Fruit fly (Drosophila melanogaster) whole organism, prepupa: ENCODE results near the gene CG5255.

Experiments
- Blimp-1 ChIP-seq: fragments of 200-800 bp; sonication (Bioruptor generic); optimal IDR thresholded peaks from 3 replicates; lab custom pipeline; 2017; ENCODE audit warnings: missing biosample characterization, missing genetic modification characterization, mild to moderate bottlenecking, moderate library complexity, missing genetic modification reagents
- CG10631 ChIP-seq: fragments of 200-800 bp; sonication (Bioruptor generic); optimal IDR thresholded peaks from 2 replicates; lab custom pipeline; 2016; ENCODE audit warnings: missing biosample characterization, missing genetic modification characterization
- CG11762 ChIP-seq: fragments of 200-800 bp; sonication (Bioruptor generic); optimal IDR thresholded peaks from 3 replicates; lab custom pipeline; 2016; ENCODE audit warnings: missing biosample characterization, missing genetic modification characterization; ENCODE audit not compliant: insufficient read depth
- CG11902 ChIP-seq: fragments of 200-800 bp; sonication (Bioruptor generic); optimal IDR thresholded peaks from 3 replicates; lab custom pipeline; 2016; ENCODE audit warnings: missing biosample characterization, missing genetic modification characterization
- CG15336 ChIP-seq: fragments of 200-800 bp; sonication (Bioruptor generic); IDR thresholded peaks from 2 replicates; pipeline ENCODE4 v1.3.6; 2022; ENCODE audit warnings: missing biosample characterization, missing genetic modification characterization
- CG16779 ChIP-seq: fragments of 200-800 bp; sonication (Bioruptor generic); optimal IDR thresholded peaks from 3 replicates; lab custom pipeline; 2017; ENCODE audit warnings: missing biosample characterization, mild to moderate bottlenecking, missing genetic modification characterization
- CG31627 ChIP-seq: fragments of 200-800 bp; sonication (Bioruptor generic); optimal IDR thresholded peaks from 3 replicates; lab custom pipeline; 2016; ENCODE audit warnings: missing biosample characterization, missing genetic modification characterization
- CG32006 ChIP-seq: fragments of 200-800 bp; sonication (Bioruptor generic); optimal IDR thresholded peaks from 3 replicates; lab custom pipeline; 2017; ENCODE audit warnings: missing biosample characterization, mild to moderate bottlenecking, missing genetic modification characterization
- CG34406 ChIP-seq: fragments of 200-800 bp; sonication (Bioruptor generic); optimal IDR thresholded peaks from 3 replicates; lab custom pipeline; 2016; ENCODE audit warnings: missing biosample characterization, missing genetic modification characterization
- CG4318 ChIP-seq: fragments of 200-800 bp; sonication (Bioruptor generic); optimal IDR thresholded peaks from 3 replicates; lab custom pipeline; 2017; ENCODE audit warnings: missing biosample characterization, mild to moderate bottlenecking, missing genetic modification characterization
- CG6276 ChIP-seq: fragments of 200-800 bp; sonication (Bioruptor generic); optimal IDR thresholded peaks from 2 replicates; lab custom pipeline; 2017; ENCODE audit warnings: missing biosample characterization, mild to moderate bottlenecking, missing genetic modification characterization
- CG6792 ChIP-seq: fragments of 200-800 bp; sonication (Bioruptor generic); optimal IDR thresholded peaks from 3 replicates; lab custom pipeline; 2016; ENCODE audit warnings: missing biosample characterization, missing genetic modification characterization
- CG6808 ChIP-seq: fragments of 200-800 bp; sonication (Bioruptor generic); optimal IDR thresholded peaks from 3 replicates; lab custom pipeline; 2017; ENCODE audit warnings: missing biosample characterization, missing genetic modification characterization, mild to moderate bottlenecking, moderate library complexity, missing genetic modification reagents
- CG6854 ChIP-seq: fragments of 200-800 bp; sonication (Bioruptor generic); optimal IDR thresholded peaks from 2 replicates; lab custom pipeline; 2017; ENCODE audit warnings: missing biosample characterization, mild to moderate bottlenecking, missing genetic modification characterization
- CG7368 ChIP-seq: fragments of 200-800 bp; sonication (Bioruptor generic); optimal IDR thresholded peaks from 3 replicates; lab custom pipeline; 2016; ENCODE audit warnings: missing biosample characterization, missing genetic modification characterization
- CG8119 ChIP-seq: fragments of 200-800 bp; sonication (Bioruptor generic); IDR thresholded peaks from 3 replicates; pipeline ENCODE4 v1.3.6; 2022; ENCODE audit warnings: missing biosample characterization, missing genetic modification characterization
- CG8319 ChIP-seq: fragments of 200-800 bp; sonication (Bioruptor generic); optimal IDR thresholded peaks from 3 replicates; lab custom pipeline; 2016; ENCODE audit warnings: missing biosample characterization, missing genetic modification characterization
- CG8632 ChIP-seq: fragments of 200-800 bp; sonication (Bioruptor generic); optimal IDR thresholded peaks from 3 replicates; lab custom pipeline; 2016; ENCODE audit warnings: missing biosample characterization, missing genetic modification characterization
- CG9139 ChIP-seq: fragments of 200-800 bp; sonication (Bioruptor generic); optimal IDR thresholded peaks from 3 replicates; lab custom pipeline; 2017; ENCODE audit warnings: missing biosample characterization, mild to moderate bottlenecking, missing genetic modification characterization
- Eip75B ChIP-seq: fragments of 200-800 bp; sonication (Bioruptor generic); optimal IDR thresholded peaks from 3 replicates; lab custom pipeline; 2016; ENCODE audit warnings: missing biosample characterization, missing genetic modification characterization
- Eip78C ChIP-seq: fragments of 200-800 bp; sonication (Bioruptor generic); peaks from one replicate; lab custom pipeline; 2016; ENCODE audit warnings: missing biosample characterization, missing genetic modification characterization
- Ets96B ChIP-seq: fragments of 200-800 bp; optimal IDR thresholded peaks from 2 replicates; lab custom pipeline; 2019; ENCODE audit warnings: missing biosample characterization, mild to moderate bottlenecking, missing genetic modification characterization, moderate library complexity
- Gug ChIP-seq: fragments of 200-800 bp; sonication (Bioruptor generic); IDR thresholded peaks from 2 replicates; pipeline ENCODE4 v1.3.6; 2022; ENCODE audit warnings: missing biosample characterization, missing genetic modification characterization
- Hr38 ChIP-seq: sonication (Bioruptor generic); optimal IDR thresholded peaks from 2 replicates; lab custom pipeline; 2016; ENCODE audit warnings: missing biosample characterization, missing genetic modification characterization
- Hr39 ChIP-seq: fragments of 200-800 bp; sonication (Bioruptor generic); optimal IDR thresholded peaks from 2 replicates; lab custom pipeline; 2016; ENCODE audit warnings: missing biosample characterization, missing genetic modification characterization
- Hr4 ChIP-seq: fragments of 200-800 bp; sonication (Bioruptor generic); optimal IDR thresholded peaks from 3 replicates; lab custom pipeline; 2016; ENCODE audit warnings: missing biosample characterization, missing genetic modification characterization
- Lpt ChIP-seq: fragments of 200-800 bp; sonication (Bioruptor generic); optimal IDR thresholded peaks from 3 replicates; lab custom pipeline; 2016; ENCODE audit warnings: missing biosample characterization, missing genetic modification characterization
- Smox ChIP-seq: fragments of 200-800 bp; sonication (Bioruptor generic); optimal IDR thresholded peaks from 3 replicates; lab custom pipeline; 2016; ENCODE audit warnings: missing biosample characterization, missing genetic modification characterization
- Sox102F ChIP-seq: fragments of 200-800 bp; sonication (Bioruptor generic); optimal IDR thresholded peaks from 2 replicates; lab custom pipeline; 2016; ENCODE audit warnings: missing biosample characterization, mild to moderate bottlenecking, missing genetic modification characterization
- Sox14 ChIP-seq: fragments of 200-800 bp; sonication (Bioruptor generic); optimal IDR thresholded peaks from 3 replicates; lab custom pipeline; 2016; ENCODE audit warnings: missing biosample characterization, missing genetic modification characterization
- Sox15 ChIP-seq: fragments of 200-800 bp; sonication (Bioruptor generic); optimal IDR thresholded peaks from 3 replicates; lab custom pipeline; 2016; ENCODE audit warnings: missing biosample characterization, missing genetic modification characterization
- acj6 ChIP-seq: fragments of 200-800 bp; sonication (Bioruptor generic); optimal IDR thresholded peaks from 3 replicates; lab custom pipeline; 2016; ENCODE audit warnings: missing biosample characterization, missing genetic modification characterization
- dac ChIP-seq: fragments of 200-800 bp; sonication (Bioruptor generic); optimal IDR thresholded peaks from 2 replicates; lab custom pipeline; 2017; ENCODE audit warnings: missing biosample characterization, mild to moderate bottlenecking, missing genetic modification characterization
- dsx ChIP-seq: fragments of 200-800 bp; optimal IDR thresholded peaks from 3 replicates; lab custom pipeline; 2019; ENCODE audit warnings: missing biosample characterization, mild to moderate bottlenecking, missing genetic modification characterization, moderate library complexity; ENCODE audit not compliant: poor library complexity, severe bottlenecking
- esn ChIP-seq: fragments of 200-800 bp; sonication (Bioruptor generic); optimal IDR thresholded peaks from 2 replicates; lab custom pipeline; 2016; ENCODE audit warnings: missing biosample characterization, mild to moderate bottlenecking, missing genetic modification characterization, moderate library complexity
- fd59A ChIP-seq: fragments of 200-800 bp; sonication (Bioruptor generic); optimal IDR thresholded peaks from 2 replicates; lab custom pipeline; 2017; ENCODE audit warnings: missing biosample characterization, mild to moderate bottlenecking, missing genetic modification characterization, missing genetic modification reagents
- fd85E ChIP-seq: fragments of 200-800 bp; sonication (Bioruptor generic); optimal IDR thresholded peaks from 3 replicates; lab custom pipeline; 2016; ENCODE audit warnings: missing biosample characterization, missing genetic modification characterization
- fkh ChIP-seq: fragments of 200-800 bp; sonication (Bioruptor generic); optimal IDR thresholded peaks from 3 replicates; lab custom pipeline; 2017; ENCODE audit warnings: missing biosample characterization, mild to moderate bottlenecking, missing genetic modification characterization, moderate library complexity
- lz ChIP-seq: fragments of 200-800 bp; sonication (Bioruptor generic); optimal IDR thresholded peaks from 3 replicates; lab custom pipeline; 2016; ENCODE audit warnings: missing biosample characterization, missing genetic modification characterization
- net ChIP-seq: fragments of 200-800 bp; sonication (Bioruptor generic); optimal IDR thresholded peaks from 3 replicates; lab custom pipeline; 2016; ENCODE audit warnings: missing biosample characterization, missing genetic modification characterization
- pdm3 ChIP-seq: fragments of 200-800 bp; sonication (Bioruptor generic); optimal IDR thresholded peaks from 3 replicates; lab custom pipeline; 2016; ENCODE audit warnings: missing biosample characterization, missing genetic modification characterization
- salr ChIP-seq, 2 experiments: fragments of 200-800 bp; sonication (Bioruptor generic); optimal IDR thresholded peaks; 3 replicates each; lab custom pipeline; 2016 to 2018; ENCODE audit warnings: missing biosample characterization in 2 of 2, missing genetic modification characterization in 2 of 2, mild to moderate bottlenecking in 1 of 2
- spab ChIP-seq: fragments of 200-800 bp; sonication (Bioruptor generic); optimal IDR thresholded peaks from 2 replicates; lab custom pipeline; 2017; ENCODE audit warnings: missing biosample characterization, mild to moderate bottlenecking, missing genetic modification characterization, missing genetic modification reagents
- ss ChIP-seq, 2 experiments: fragments of 200-800 bp; sonication (Bioruptor generic); optimal IDR thresholded peaks; 2 replicates in 1 of 2; 3 replicates in 1 of 2; lab custom pipeline; 2017 to 2018; ENCODE audit warnings: mild to moderate bottlenecking in 2 of 2, missing biosample characterization in 2 of 2, missing genetic modification characterization in 2 of 2, moderate library complexity in 1 of 2
- vri ChIP-seq: fragments of 200-800 bp; sonication (Bioruptor generic); optimal IDR thresholded peaks from 3 replicates; lab custom pipeline; 2016; ENCODE audit warnings: missing biosample characterization, mild to moderate bottlenecking, missing genetic modification characterization

CG5255 gene

dm6 chr3R:17149080-17149746 lies 11.5 kb downstream of the CG5255 start, which contains the start of the genes m-cup and Det (continued):
- TF ChIP-seq CG6276 (GFP tag; lab: Kevin White, UChicago): no peak
- no peak for TF ChIP-seq Ets96B (tag; lab: Kevin White, UChicago)
- TF ChIP-seq Smox (GFP tag; lab: Kevin White, UChicago): peak; percentile 10
- TF ChIP-seq Hr4: no peak
- TF ChIP-seq dsx (GFP tag; lab: Kevin White, UChicago): no peak
- no peak for TF ChIP-seq Lpt

DNA sequence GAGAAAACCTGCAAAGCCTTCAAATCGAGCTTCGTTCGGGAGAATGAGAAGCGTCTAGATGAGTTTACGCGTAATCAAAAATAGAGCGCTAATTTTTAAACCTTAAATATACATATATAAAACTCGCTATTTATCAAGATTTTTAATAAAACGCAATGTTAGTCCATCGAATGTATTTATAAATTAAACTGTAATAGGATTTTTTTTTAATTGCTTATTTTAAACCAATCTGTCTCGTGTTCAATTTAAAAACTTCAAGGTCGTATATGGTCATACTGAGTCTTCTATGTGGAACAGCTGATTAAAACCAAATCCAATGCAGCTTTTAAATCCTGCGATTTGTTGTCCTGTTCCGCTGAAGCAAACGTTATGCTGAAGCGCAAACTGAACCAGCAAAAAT lies 12.6 kb downstream of the CG5255 start, which contains the start of gene Smug:
Smug (plus strand) TSS at position 301 of the 400 bp plus-strand sequence.
- TF ChIP-seq CG8119 (GFP tag; lab: Robert Waterston, UW) (no peak), Eip75B (GFP tag; lab: Kevin White, UChicago) (no peak), CG15336 (GFP tag; lab: Robert Waterston, UW) (no peak), CG16779 (tag; lab: Kevin White, UChicago) (no peak), CG6808 (GFP tag; lab: Kevin White, UChicago) (no peak), Smox (GFP tag; lab: Kevin White, UChicago) (no peak), CG7368 (GFP tag; lab: Kevin White, UChicago) (no peak), CG6276 (GFP tag; lab: Kevin White, UChicago) (no peak), fd59A (no peak), esn (no peak), CG9139 (GFP tag; lab: Kevin White, UChicago) (no peak), acj6 (GFP tag; lab: Kevin White, UChicago) (no peak), CG4318 (GFP tag; lab: Kevin White, UChicago) (no peak), spab (GFP tag; lab: Kevin White, UChicago) (no peak), fd85E (GFP tag; lab: Kevin White, UChicago) (no peak)

dm6 chr3R:17151376-17152026 lies 13.8 kb downstream of the CG5255 start, which contains the start of gene CG5292:
TSS of gene CG5292 (plus strand) at chr3R:17151861.
- TF ChIP-seq pdm3 (GFP tag; lab: Kevin White, UChicago) (no peak), Hr39 (GFP tag; lab: Kevin White, UChicago) (peak; percentile 37), spab (GFP tag; lab: Kevin White, UChicago) (no peak), salr (GFP tag; optimal IDR thresholded peaks at IDR 0.05; lab: Kevin White, UChicago) (no peak), Sox14 (GFP tag; lab: Kevin White, UChicago) (no peak), Ets96B (tag; lab: Kevin White, UChicago) (no peak), Hr38 (GFP tag; lab: Kevin White, UChicago) (no peak), dac (no peak), fd59A (no peak), CG11762 (GFP tag; lab: Kevin White, UChicago) (no peak), CG4318 (GFP tag; lab: Kevin White, UChicago) (no peak), CG10631 (peak; percentile 34), CG34406 (GFP tag; lab: Kevin White, UChicago) (no peak), net (GFP tag; lab: Kevin White, UChicago) (peak; percentile 51), CG6854 (GFP tag; lab: Kevin White, UChicago) (no peak), CG8632 (GFP tag; lab: Kevin White, UChicago) (peak; percentile 1), Sox15 (GFP tag; lab: Kevin White, UChicago) (no peak), Eip78C (no peak), ss (GFP tag; optimal IDR thresholded peaks at IDR 0.05; lab: Kevin White, UChicago) (no peak), lz (peak; percentile 55), CG32006 (GFP tag; lab: Kevin White, UChicago) (no peak), Sox102F (GFP tag; lab: Kevin White, UChicago) (peak; percentile 31), fkh (no peak), fd85E (GFP tag; lab: Kevin White, UChicago) (no peak), Eip75B (GFP tag; lab: Kevin White, UChicago) (no peak), vri (no peak), CG31627 (peak; percentile 27), CG8319 (GFP tag; lab: Kevin White, UChicago) (peak; percentile 45), Blimp-1 (no peak), CG6792 (GFP tag; lab: Kevin White, UChicago) (peak; percentile 52), Gug (GFP tag; lab: Robert Waterston, UW) (no peak), CG11902 (no peak)
